Worm (Caenorhabditis elegans): Measurements from ENCODE around the gene Y113G7A.12.

ce11 chrV:20126637-20127036, 15.7 kb upstream of the Y113G7A.12 start:
- TF ChIP-seq klf-2 (GFP tag; conservative IDR thresholded peaks at IDR 0.05) (0 out of 2 replicates have a peak, but pooled peaks have one; percentile 23), flt-1 (GFP tag; IDR thresholded peaks at IDR 0.05) (no peak), ztf-23 (GFP tag; IDR thresholded peaks at IDR 0.05) (no peak), T22C8.4 (GFP tag; IDR thresholded peaks at IDR 0.05) (no peak), med-1 (GFP tag; optimal IDR thresholded peaks at IDR 0.05; ENCODE audit: insufficient read depth) (no peak)

All from whole organism, midembryonic.